Fruit fly (Drosophila melanogaster) whole organism, embryonic: ENCODE data around the gene Pop4.

Experiments
- Adf1 ChIP-seq: fragments of 200-800 bp; sonication (Bioruptor generic); IDR thresholded peaks from 2 replicates; pipeline ENCODE4 v1.3.6; 2022; ENCODE audit warnings: missing biosample characterization, missing genetic modification characterization
- CG10654 ChIP-seq: fragments of 200-800 bp; sonication (Bioruptor generic); optimal IDR thresholded peaks from 2 replicates; lab custom pipeline; 2016; ENCODE audit warnings: missing biosample characterization, missing genetic modification characterization
- CG11085 ChIP-seq: fragments of 200-800 bp; sonication (Bioruptor generic); IDR thresholded peaks from 2 replicates; pipeline ENCODE4 v1.3.6; 2022; ENCODE audit warnings: missing biosample characterization, missing genetic modification characterization
- CG11247 ChIP-seq: fragments of 200-800 bp; sonication (Bioruptor generic); IDR thresholded peaks from 2 replicates; pipeline ENCODE4 v1.3.6; 2022; ENCODE audit warnings: missing biosample characterization, missing genetic modification characterization
- CG11504 ChIP-seq: fragments of 200-800 bp; sonication (Bioruptor generic); optimal IDR thresholded peaks from 3 replicates; lab custom pipeline; 2019; ENCODE audit warnings: missing biosample characterization, mild to moderate bottlenecking, missing genetic modification characterization, moderate library complexity
- CG11723 ChIP-seq: fragments of 200-800 bp; sonication (Bioruptor generic); optimal IDR thresholded peaks from 2 replicates; lab custom pipeline; 2017; ENCODE audit warnings: missing biosample characterization, mild to moderate bottlenecking, missing genetic modification characterization
- CG12299 ChIP-seq: fragments of 200-800 bp; sonication (Bioruptor generic); optimal IDR thresholded peaks from 2 replicates; lab custom pipeline; 2018; ENCODE audit warnings: missing biosample characterization, mild to moderate bottlenecking, missing genetic modification characterization
- CG12942 ChIP-seq: fragments of 200-800 bp; sonication (Bioruptor generic); optimal IDR thresholded peaks from 3 replicates; lab custom pipeline; 2016; ENCODE audit warnings: missing biosample characterization, missing genetic modification characterization
- CG13296 ChIP-seq: fragments of 200-800 bp; sonication (Bioruptor generic); optimal IDR thresholded peaks from 3 replicates; lab custom pipeline; 2018; ENCODE audit warnings: missing biosample characterization, mild to moderate bottlenecking, missing genetic modification characterization
- CG13424 ChIP-seq: fragments of 200-800 bp; sonication (Bioruptor generic); optimal IDR thresholded peaks from 2 replicates; lab custom pipeline; 2019; ENCODE audit warnings: missing biosample characterization, mild to moderate bottlenecking, missing genetic modification characterization, moderate library complexity
- CG13894 ChIP-seq: fragments of 200-800 bp; sonication (Bioruptor generic); optimal IDR thresholded peaks from 3 replicates; lab custom pipeline; 2018; ENCODE audit warnings: missing biosample characterization, mild to moderate bottlenecking, missing genetic modification characterization, moderate library complexity
- CG14014 ChIP-seq: fragments of 200-800 bp; sonication (Bioruptor generic); IDR thresholded peaks from 2 replicates; pipeline ENCODE4 v1.3.6; 2022; ENCODE audit warnings: missing biosample characterization, missing genetic modification characterization
- CG15696 ChIP-seq: fragments of 200-800 bp; sonication (Bioruptor generic); optimal IDR thresholded peaks from 2 replicates; lab custom pipeline; 2019; ENCODE audit warnings: missing biosample characterization, mild to moderate bottlenecking, missing genetic modification characterization, moderate library complexity
- CG16815 ChIP-seq: fragments of 200-800 bp; sonication (Bioruptor generic); optimal IDR thresholded peaks from 3 replicates; lab custom pipeline; 2017; ENCODE audit warnings: missing biosample characterization, mild to moderate bottlenecking, missing genetic modification characterization
- CG17359 ChIP-seq: fragments of 200-800 bp; sonication (Bioruptor generic); optimal IDR thresholded peaks from 3 replicates; lab custom pipeline; 2018; ENCODE audit warnings: missing biosample characterization, mild to moderate bottlenecking, missing genetic modification characterization, moderate library complexity
- CG17612 ChIP-seq: fragments of 200-800 bp; sonication (Bioruptor generic); IDR thresholded peaks from 2 replicates; pipeline ENCODE4 v1.3.6; 2022; ENCODE audit warnings: missing biosample characterization, missing genetic modification characterization
- CG1832 ChIP-seq: fragments of 200-800 bp; sonication (Bioruptor generic); optimal IDR thresholded peaks from 2 replicates; lab custom pipeline; 2017; ENCODE audit warnings: missing biosample characterization, mild to moderate bottlenecking, missing genetic modification characterization, inconsistent platforms
- CG18476 ChIP-seq: fragments of 200-800 bp; sonication (Bioruptor generic); optimal IDR thresholded peaks from 2 replicates; lab custom pipeline; 2016; ENCODE audit warnings: missing biosample characterization, mild to moderate bottlenecking, missing genetic modification characterization
- CG31365 ChIP-seq: fragments of 200-800 bp; sonication (Bioruptor generic); optimal IDR thresholded peaks from 2 replicates; lab custom pipeline; 2018; ENCODE audit warnings: missing biosample characterization, mild to moderate bottlenecking, missing genetic modification characterization
- CG31441 ChIP-seq: fragments of 200-800 bp; sonication (Bioruptor generic); IDR thresholded peaks from 2 replicates; pipeline ENCODE4 v1.3.6; 2022; ENCODE audit warnings: missing biosample characterization, missing genetic modification characterization
- CG4617 ChIP-seq: fragments of 200-800 bp; sonication (Bioruptor generic); optimal IDR thresholded peaks from 3 replicates; lab custom pipeline; 2016; ENCODE audit warnings: missing biosample characterization, missing genetic modification characterization, borderline replicate concordance
- CG4730 ChIP-seq: fragments of 200-800 bp; sonication (Bioruptor generic); IDR thresholded peaks from 2 replicates; pipeline ENCODE4 v1.3.6; 2022; ENCODE audit warnings: missing biosample characterization, missing genetic modification characterization
- CG6654 ChIP-seq: fragments of 200-800 bp; sonication (Bioruptor generic); optimal IDR thresholded peaks from 2 replicates; lab custom pipeline; 2017; ENCODE audit warnings: missing biosample characterization, mild to moderate bottlenecking, missing genetic modification characterization
- CG7839 ChIP-seq: fragments of 200-800 bp; sonication (Bioruptor generic); optimal IDR thresholded peaks from 3 replicates; lab custom pipeline; 2018; ENCODE audit warnings: missing biosample characterization, mild to moderate bottlenecking, missing genetic modification characterization, moderate library complexity
- CG8281 ChIP-seq: fragments of 200-800 bp; sonication (Bioruptor generic); optimal IDR thresholded peaks from 2 replicates; lab custom pipeline; 2018; ENCODE audit warnings: missing biosample characterization, mild to moderate bottlenecking, missing genetic modification characterization, moderate library complexity
- D ChIP-seq, 2 experiments: fragments of 200-800 bp in 1 of 2; fragments of >200 bp in 1 of 2; sonication (Bioruptor generic) in 1 of 2; optimal IDR thresholded peaks; 2 replicates in 1 of 2; 3 replicates in 1 of 2; lab custom pipeline; 2017; ENCODE audit warnings: mild to moderate bottlenecking in 1 of 2, missing biosample characterization in 1 of 2, missing genetic modification characterization in 1 of 2, missing genetic modification reagents in 1 of 2
- D19A ChIP-seq: fragments of 200-800 bp; optimal IDR thresholded peaks from 3 replicates; lab custom pipeline; 2019; ENCODE audit warnings: missing biosample characterization, mild to moderate bottlenecking, missing genetic modification characterization, moderate library complexity
- E2f2 ChIP-seq: fragments of 200-800 bp; sonication (Bioruptor generic); IDR thresholded peaks from 2 replicates; pipeline ENCODE4 v1.3.6; 2022; ENCODE audit warnings: missing biosample characterization, missing genetic modification characterization
- Elba2 ChIP-seq: fragments of 200-800 bp; sonication (Bioruptor generic); optimal IDR thresholded peaks from 3 replicates; lab custom pipeline; 2016; ENCODE audit warnings: missing biosample characterization, missing genetic modification characterization
- Fer3 ChIP-seq: fragments of 200-800 bp; sonication (Bioruptor generic); optimal IDR thresholded peaks from 2 replicates; lab custom pipeline; 2018; ENCODE audit warnings: missing biosample characterization, mild to moderate bottlenecking, missing genetic modification characterization, moderate library complexity
- NC2α ChIP-seq: fragments of 200-800 bp; sonication (Bioruptor generic); optimal IDR thresholded peaks from 2 replicates; lab custom pipeline; 2016; ENCODE audit warnings: missing biosample characterization, missing genetic modification characterization
- NK7.1 ChIP-seq: fragments of 200-800 bp; sonication (Bioruptor generic); optimal IDR thresholded peaks from 3 replicates; lab custom pipeline; 2016; ENCODE audit warnings: missing biosample characterization, missing genetic modification characterization
- Side ChIP-seq: fragments of 200-800 bp; sonication (Bioruptor generic); optimal IDR thresholded peaks from 2 replicates; lab custom pipeline; 2016; ENCODE audit warnings: missing biosample characterization, missing genetic modification characterization
- Sin3A ChIP-seq: fragments of >200 bp; optimal IDR thresholded peaks from 2 replicates; lab custom pipeline; 2018
- Ssrp ChIP-seq: fragments of 200-800 bp; sonication (Bioruptor generic); optimal IDR thresholded peaks from 2 replicates; lab custom pipeline; 2018; ENCODE audit warnings: missing biosample characterization, mild to moderate bottlenecking, missing genetic modification characterization, moderate library complexity
- Tbp ChIP-seq: fragments of >200 bp; optimal IDR thresholded peaks from 2 replicates; lab custom pipeline; 2018; ENCODE audit warnings: missing biosample characterization, missing genetic modification characterization
- ab ChIP-seq: fragments of 200-800 bp; sonication (Bioruptor generic); optimal IDR thresholded peaks from 2 replicates; lab custom pipeline; 2016; ENCODE audit warnings: missing biosample characterization, missing genetic modification characterization
- amos ChIP-seq: fragments of 200-800 bp; sonication (Bioruptor generic); IDR thresholded peaks from 2 replicates; pipeline ENCODE4 v1.3.6; 2022; ENCODE audit warnings: missing biosample characterization, missing genetic modification characterization; ENCODE audit not compliant: partially characterized antibody
- bab2 ChIP-seq: fragments of 200-800 bp; sonication (Bioruptor generic); optimal IDR thresholded peaks from 2 replicates; lab custom pipeline; 2016; ENCODE audit warnings: missing biosample characterization, missing genetic modification characterization
- chn ChIP-seq: fragments of 200-800 bp; sonication (Bioruptor generic); optimal IDR thresholded peaks from 2 replicates; lab custom pipeline; 2016; ENCODE audit warnings: missing biosample characterization, missing genetic modification characterization
- grau ChIP-seq: fragments of 200-800 bp; optimal IDR thresholded peaks from 3 replicates; lab custom pipeline; 2019; ENCODE audit warnings: missing biosample characterization, mild to moderate bottlenecking, missing genetic modification characterization, moderate library complexity
- insv ChIP-seq, 2 experiments: fragments of 200-800 bp; sonication (Bioruptor generic); optimal IDR thresholded peaks; 3 replicates each; lab custom pipeline; 2016 to 2018; ENCODE audit warnings: missing biosample characterization in 2 of 2, missing genetic modification characterization in 2 of 2
- lbe ChIP-seq: fragments of 200-800 bp; sonication (Bioruptor generic); optimal IDR thresholded peaks from 2 replicates; lab custom pipeline; 2016; ENCODE audit warnings: missing biosample characterization, mild to moderate bottlenecking, missing genetic modification characterization
- maf-S ChIP-seq: fragments of 200-800 bp; sonication (Bioruptor generic); optimal IDR thresholded peaks from 2 replicates; lab custom pipeline; 2016; ENCODE audit warnings: missing biosample characterization, missing genetic modification characterization
- oc ChIP-seq: fragments of 200-800 bp; sonication (Bioruptor generic); optimal IDR thresholded peaks from 2 replicates; lab custom pipeline; 2018; ENCODE audit warnings: missing biosample characterization, mild to moderate bottlenecking, missing genetic modification characterization, moderate library complexity
- repo ChIP-seq: fragments of 200-800 bp; sonication (Bioruptor generic); optimal IDR thresholded peaks from 2 replicates; lab custom pipeline; 2016; ENCODE audit warnings: missing biosample characterization, missing genetic modification characterization
- sob ChIP-seq: fragments of 200-800 bp; sonication (Bioruptor generic); IDR thresholded peaks from 2 replicates; pipeline ENCODE4 v1.3.6; 2022; ENCODE audit warnings: missing biosample characterization, missing genetic modification characterization
- sug ChIP-seq: fragments of 200-800 bp; optimal IDR thresholded peaks from 2 replicates; lab custom pipeline; 2019; ENCODE audit warnings: missing biosample characterization, mild to moderate bottlenecking, missing genetic modification characterization, moderate library complexity
- tll ChIP-seq, 2 experiments: fragments of 200-800 bp in 1 of 2; fragments of >200 bp in 1 of 2; sonication (Bioruptor generic) in 1 of 2; optimal IDR thresholded peaks; 2 replicates each; lab custom pipeline; 2017 to 2019; ENCODE audit warnings: missing biosample characterization in 2 of 2, missing genetic modification characterization in 2 of 2, mild to moderate bottlenecking in 1 of 2, moderate library complexity in 1 of 2
- vfl ChIP-seq: fragments of 200-800 bp; sonication (Bioruptor generic); optimal IDR thresholded peaks from 2 replicates; lab custom pipeline; 2016; ENCODE audit warnings: missing biosample characterization, missing genetic modification characterization
- zen2 ChIP-seq: fragments of 200-800 bp; sonication (Bioruptor generic); IDR thresholded peaks from 3 replicates; pipeline ENCODE4 v1.3.6; 2022; ENCODE audit warnings: missing biosample characterization, missing genetic modification characterization; ENCODE audit not compliant: partially characterized antibody

Pop4 gene

dm6 chr3L:8018665-8019070, 40.2 kb upstream of the Pop4 start (continued):
- no peak for TF ChIP-seq amos (GFP tag; lab: Robert Waterston, UW)
- TF ChIP-seq CG11247 (GFP tag; lab: Robert Waterston, UW): no peak
- TF ChIP-seq CG15696 (tag; lab: Kevin White, UChicago): no peak
- TF ChIP-seq D19A (tag; lab: Kevin White, UChicago): peak; percentile 4
- TF ChIP-seq repo (GFP tag; lab: Kevin White, UChicago): no peak
- TF ChIP-seq Ssrp (tag; lab: Kevin White, UChicago): no peak
- TF ChIP-seq CG13296: peak; percentile 11
- no peak for TF ChIP-seq CG14014 (GFP tag; lab: Robert Waterston, UW)
- TF ChIP-seq maf-S (GFP tag; lab: Kevin White, UChicago): no peak
- no peak for TF ChIP-seq vfl (GFP tag; lab: Kevin White, UChicago)
- no peak for TF ChIP-seq Fer3
- TF ChIP-seq CG18476 (GFP tag; lab: Kevin White, UChicago): no peak
- no peak for TF ChIP-seq sob (GFP tag; lab: Robert Waterston, UW)
- no peak for TF ChIP-seq Sin3A (lab: Kevin White, UChicago)
- TF ChIP-seq tll (GFP tag; optimal IDR thresholded peaks at IDR 0.05; lab: Kevin White, UChicago): no peak
- no peak for TF ChIP-seq CG4617
- TF ChIP-seq CG11504: peak; percentile 40
- no peak for TF ChIP-seq D (optimal IDR thresholded peaks at IDR 0.05; lab: Kevin White, UChicago)
- TF ChIP-seq D (GFP tag; optimal IDR thresholded peaks at IDR 0.05; lab: Kevin White, UChicago): no peak
- peak; percentile 71 for TF ChIP-seq sug (tag; lab: Kevin White, UChicago)
- TF ChIP-seq Adf1 (GFP tag; lab: Robert Waterston, UW): no peak
- no peak for TF ChIP-seq CG6654 (GFP tag; lab: Kevin White, UChicago)
- TF ChIP-seq CG16815 (GFP tag; lab: Kevin White, UChicago): no peak
- no peak for TF ChIP-seq CG12942 (GFP tag; lab: Kevin White, UChicago)
- no peak for TF ChIP-seq CG13894 (tag; lab: Kevin White, UChicago)
- TF ChIP-seq CG8281: peak; percentile 41
- TF ChIP-seq CG13424: peak; percentile 42
- no peak for TF ChIP-seq CG12299
- TF ChIP-seq NC2α: no peak
- TF ChIP-seq insv (GFP tag; optimal IDR thresholded peaks at IDR 0.05; lab: Kevin White, UChicago): no peak
- no peak for TF ChIP-seq ab (GFP tag; lab: Kevin White, UChicago)
- TF ChIP-seq oc (tag; lab: Kevin White, UChicago): no peak
- no peak for TF ChIP-seq Tbp (GFP tag; lab: Kevin White, UChicago)
- no peak for TF ChIP-seq chn (GFP tag; lab: Kevin White, UChicago)
- TF ChIP-seq CG11085 (GFP tag; lab: Robert Waterston, UW): no peak
- no peak for TF ChIP-seq CG4730 (GFP tag; lab: Robert Waterston, UW)
- no peak for TF ChIP-seq CG7839
- TF ChIP-seq CG17612 (GFP tag; lab: Robert Waterston, UW): no peak
- no peak for TF ChIP-seq CG1832 (GFP tag; lab: Kevin White, UChicago)
- TF ChIP-seq CG11723 (GFP tag; lab: Kevin White, UChicago): peak; percentile 23
- TF ChIP-seq CG31365 (tag; lab: Kevin White, UChicago): no peak
- peak; percentile 31; the same call in 1 of the 2 replicates for TF ChIP-seq CG31441 (GFP tag; lab: Robert Waterston, UW)
- no peak for TF ChIP-seq NK7.1 (GFP tag; lab: Kevin White, UChicago)
- TF ChIP-seq zen2: no peak
- TF ChIP-seq CG17359: peak; percentile 27
- TF ChIP-seq Elba2 (GFP tag; lab: Kevin White, UChicago): no peak
- TF ChIP-seq CG10654 (GFP tag; lab: Kevin White, UChicago): no peak
- peak; percentile 18; the same call in 1 of the 2 replicates for TF ChIP-seq E2f2
- TF ChIP-seq lbe: no peak
- TF ChIP-seq Side (GFP tag; lab: Kevin White, UChicago): no peak
- TF ChIP-seq grau (tag; lab: Kevin White, UChicago): no peak
- TF ChIP-seq bab2 (GFP tag; lab: Kevin White, UChicago): no peak
